Fruit fly (Drosophila melanogaster): ENCODE measurements around the gene CG43219.

The CG43219 gene

DNA sequence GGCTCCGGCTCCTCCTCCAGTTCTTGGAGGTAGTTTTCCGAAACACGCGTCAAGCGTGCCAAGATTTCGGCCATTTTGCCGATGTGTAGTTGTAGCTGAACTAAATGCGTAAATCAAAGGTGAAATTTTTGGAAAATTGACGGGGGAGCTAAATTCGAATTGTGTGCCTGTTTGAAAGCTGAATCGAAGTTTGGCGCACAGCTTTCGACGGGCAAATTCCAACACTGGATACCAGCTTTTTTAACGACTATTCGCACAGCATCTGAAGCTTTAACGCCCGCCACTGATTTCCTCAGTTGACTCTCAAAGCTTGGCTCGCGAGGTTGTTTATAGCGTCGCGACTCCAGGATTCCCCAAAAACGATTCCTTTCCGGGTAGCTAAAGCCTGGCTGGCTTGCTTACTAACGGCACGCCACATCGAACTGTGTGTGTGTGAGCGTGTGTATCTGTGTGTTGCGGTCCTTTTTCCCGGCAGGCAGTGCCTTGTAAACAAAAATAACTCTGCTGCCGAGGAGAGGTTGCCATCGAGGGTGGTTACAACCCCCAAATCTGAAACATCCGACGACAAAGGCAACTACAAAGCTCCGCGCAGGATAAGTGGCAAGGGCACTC lies 10.2 kb upstream of the CG43219 start, which contains the start of the genes CG10510 and CG10508 (continued):
- TF ChIP-seq H15 (GFP tag; IDR thresholded peaks at IDR 0.05) (no peak), CG3995 (GFP tag; optimal IDR thresholded peaks at IDR 0.05) (no peak), CG6765 (GFP tag; optimal IDR thresholded peaks at IDR 0.05) (peak; percentile 13), gro (GFP tag; optimal IDR thresholded peaks at IDR 0.05) (peak; percentile 16), Rfx (GFP tag; IDR thresholded peaks at IDR 0.05) (peak; percentile 35; the same call in 1 of the 2 replicates), CG5953 (GFP tag; IDR thresholded peaks at IDR 0.05) (no peak), CG1603 (tag; optimal IDR thresholded peaks at IDR 0.05) (no peak), Elba2 (GFP tag; optimal IDR thresholded peaks at IDR 0.05) (no peak), unc-4 (GFP tag; IDR thresholded peaks at IDR 0.05; ENCODE audit: partially characterized antibody) (peak; percentile 44; the same call in 1 of the 2 replicates), unpg (GFP tag; optimal IDR thresholded peaks at IDR 0.05) (no peak), MBD-R2 (GFP tag; IDR thresholded peaks at IDR 0.05) (no peak), PHDP (tag; optimal IDR thresholded peaks at IDR 0.05) (no peak), ken (GFP tag; IDR thresholded peaks at IDR 0.05) (no peak), NC2α (GFP tag; optimal IDR thresholded peaks at IDR 0.05) (no peak), CG16779 (GFP tag; IDR thresholded peaks at IDR 0.05) (peak; percentile 89), tll (GFP tag; optimal IDR thresholded peaks at IDR 0.05) (no peak), HLH54F (GFP tag; optimal IDR thresholded peaks at IDR 0.05) (no peak), CG7839 (tag; optimal IDR thresholded peaks at IDR 0.05) (no peak), cwo (GFP tag; optimal IDR thresholded peaks at IDR 0.05) (no peak), Taf1 (GFP tag; IDR thresholded peaks at IDR 0.05) (no peak), sima (GFP tag; optimal IDR thresholded peaks at IDR 0.05) (no peak), Sox102F (GFP tag; optimal IDR thresholded peaks at IDR 0.05) (no peak), Dfd (GFP tag; optimal IDR thresholded peaks at IDR 0.05) (no peak), CG17186 (GFP tag; optimal IDR thresholded peaks at IDR 0.05) (no peak), row (GFP tag; IDR thresholded peaks at IDR 0.05) (no peak), CG6854 (GFP tag; optimal IDR thresholded peaks at IDR 0.05) (no peak), prd (optimal IDR thresholded peaks at IDR 0.05) (no peak), prd (GFP tag; IDR thresholded peaks at IDR 0.05) (no peak), CG10431 (GFP tag; optimal IDR thresholded peaks at IDR 0.05) (no peak), cg (GFP tag; optimal IDR thresholded peaks at IDR 0.05) (peak; percentile 34), MESR4 (GFP tag; optimal IDR thresholded peaks at IDR 0.05) (no peak), hbn (GFP tag; IDR thresholded peaks at IDR 0.05; ENCODE audit: partially characterized antibody) (no peak), en (GFP tag; optimal IDR thresholded peaks at IDR 0.05) (no peak)

DNA sequence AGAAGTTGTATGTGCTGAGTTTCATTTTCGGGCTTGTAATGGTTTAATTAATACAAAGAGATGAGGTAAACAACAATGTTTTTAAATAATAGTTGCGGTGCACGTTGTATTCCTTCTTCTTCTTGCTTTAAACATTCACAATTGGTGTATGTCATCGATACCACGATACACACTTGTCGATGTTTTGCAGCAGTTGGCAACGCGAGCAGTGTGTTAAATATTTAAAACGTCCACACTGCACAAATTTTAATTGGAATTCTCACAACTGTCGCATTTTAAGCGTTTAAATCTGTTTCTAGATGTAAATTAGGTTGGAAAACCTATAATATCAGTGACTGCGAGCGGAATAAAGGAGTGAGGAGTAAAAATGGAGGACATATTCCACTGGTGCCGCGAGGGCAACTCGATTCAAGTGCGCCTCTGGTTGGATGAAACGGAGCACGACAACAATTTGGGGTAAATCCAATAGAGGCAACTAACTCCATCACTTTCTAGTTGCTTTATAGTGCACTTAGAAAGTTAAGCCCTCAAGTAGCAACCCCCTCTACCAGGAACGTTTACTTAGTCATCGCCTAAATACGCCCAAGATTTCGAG lies 3.4 kb upstream of the CG43219 start, which contains the start of the genes Trmt112 and Ilk:
TSS of gene Trmt112 (minus strand) at position 143 of the 595 bp plus-strand sequence.
TSS of gene Ilk (plus strand) at position 205 of the 595 bp plus-strand sequence.
- TF ChIP-seq CG5180 (GFP tag; optimal IDR thresholded peaks at IDR 0.05) (no peak), Dbx (GFP tag; IDR thresholded peaks at IDR 0.05) (0 out of 3 replicates have a peak, but pooled peaks have one; percentile 12), mld (GFP tag; IDR thresholded peaks at IDR 0.05; ENCODE audit: partially characterized antibody) (peak; percentile 16; the same call in 1 of the 3 replicates), CG7987 (GFP tag; optimal IDR thresholded peaks at IDR 0.05) (peak; percentile 44), CG13624 (GFP tag; optimal IDR thresholded peaks at IDR 0.05) (peak; percentile 47), CG12391 (tag; optimal IDR thresholded peaks at IDR 0.05) (no peak), dm (GFP tag; optimal IDR thresholded peaks at IDR 0.05) (peak; percentile 95), Taf1 (GFP tag; IDR thresholded peaks at IDR 0.05) (no peak), B-H2 (GFP tag; optimal IDR thresholded peaks at IDR 0.05) (peak; percentile 26), CG8089 (GFP tag; optimal IDR thresholded peaks at IDR 0.05) (no peak), Hmr (GFP tag; optimal IDR thresholded peaks at IDR 0.05) (no peak), Atf6 (GFP tag; IDR thresholded peaks at IDR 0.05) (no peak), nerfin-2 (GFP tag; IDR thresholded peaks at IDR 0.05; ENCODE audit: partially characterized antibody) (peak; percentile 67), CG17359 (tag; optimal IDR thresholded peaks at IDR 0.05) (no peak), hbn (GFP tag; IDR thresholded peaks at IDR 0.05; ENCODE audit: partially characterized antibody) (peak; percentile 73), CG6175 (GFP tag; IDR thresholded peaks at IDR 0.05) (no peak), Fer2 (tag; optimal IDR thresholded peaks at IDR 0.05) (no peak), zen2 (GFP tag; IDR thresholded peaks at IDR 0.05; ENCODE audit: partially characterized antibody) (peak; percentile 62), HHEX (GFP tag; optimal IDR thresholded peaks at IDR 0.05) (no peak)

All from whole organism, embryonic.